Fruit fly (Drosophila melanogaster): Measurements from ENCODE around the gene Aps.

- no peak for TF ChIP-seq Ets21C (GFP tag; optimal IDR thresholded peaks at IDR 0.05)
- TF ChIP-seq CG8632 (GFP tag; optimal IDR thresholded peaks at IDR 0.05) = no peak
- no peak for TF ChIP-seq fd59A (GFP tag; optimal IDR thresholded peaks at IDR 0.05)
- TF ChIP-seq lz (GFP tag; optimal IDR thresholded peaks at IDR 0.05) = no peak
Observed at dm6 chr3L:10886371-10886770, 12.6 kb downstream of the Aps start, which contains the start of gene OXA1L.

Measured in whole organism, prepupa.